Worm (Caenorhabditis elegans) whole organism, L1 larva: ENCODE measurements around the gene nhr-108.

ENCODE experiments used
- C04F5.9 ChIP-seq: sonication (generic microtip); optimal IDR thresholded peaks from 2 replicates; lab custom pipeline; 2016; ENCODE audit warnings: missing genetic modification characterization, missing compliant biosample characterization
- C16A3.4 ChIP-seq: fragments of 150-350 bp; optimal IDR thresholded peaks from 2 replicates; lab custom pipeline; 2014; ENCODE audit warnings: missing biosample characterization, missing genetic modification characterization
- Y116A8C.19 ChIP-seq: sonication (generic microtip); optimal IDR thresholded peaks from 2 replicates; lab custom pipeline; 2016; ENCODE audit warnings: missing compliant biosample characterization, missing genetic modification characterization, borderline replicate concordance
- efl-1 ChIP-seq, 4 experiments: fragments of 150-350 bp; optimal IDR thresholded peaks in 3 of 4; peaks in 1 of 4; 1 replicate in 1 of 4; 2 replicates in 3 of 4; lab custom pipeline; 2014; ENCODE audit warnings: missing biosample characterization in 2 of 4, missing genetic modification characterization in 2 of 4, missing genetic modification reagents in 2 of 4
- efl-3 ChIP-seq: fragments of 200-800 bp; sonication (Bioruptor generic); optimal IDR thresholded peaks from 2 replicates; lab custom pipeline; 2018; ENCODE audit warnings: mild to moderate bottlenecking, missing genetic modification characterization, missing compliant biosample characterization
- egl-27 ChIP-seq, 2 experiments: fragments of 150-350 bp in 1 of 2; sonication (generic microtip); optimal IDR thresholded peaks; 3 replicates each; lab custom pipeline; 2017 to 2018; ENCODE audit warnings: missing biosample characterization in 2 of 2, missing genetic modification characterization in 2 of 2, missing genetic modification reagents in 2 of 2
- elt-3 ChIP-seq, 6 experiments: fragments of 150-350 bp in 1 of 6; sonication (generic microtip); optimal IDR thresholded peaks; 2 replicates each; lab custom pipeline; 2017 to 2018; ENCODE audit warnings: missing biosample characterization in 6 of 6, missing genetic modification characterization in 6 of 6, inconsistent platforms in 1 of 6
- ets-5 ChIP-seq: fragments of 200-800 bp; sonication (Bioruptor generic); IDR thresholded peaks from 2 replicates; pipeline ENCODE4 v1.3.6; 2022; ENCODE audit warnings: missing genetic modification characterization, missing compliant biosample characterization
- fkh-10 ChIP-seq: sonication (generic microtip); optimal IDR thresholded peaks from 2 replicates; lab custom pipeline; 2017; ENCODE audit warnings: missing biosample characterization, missing genetic modification reagents, missing genetic modification characterization
- hlh-17 ChIP-seq: fragments of 200-800 bp; sonication (Bioruptor generic); optimal IDR thresholded peaks from 2 replicates; lab custom pipeline; 2018; ENCODE audit warnings: missing genetic modification characterization, mild to moderate bottlenecking, missing compliant biosample characterization, moderate library complexity, borderline replicate concordance
- hpl-2 ChIP-seq: fragments of 150-350 bp; optimal IDR thresholded peaks from 2 replicates; lab custom pipeline; 2014; ENCODE audit warnings: missing biosample characterization, missing genetic modification reagents, missing genetic modification characterization
- irx-1 ChIP-seq: sonication (generic microtip); optimal IDR thresholded peaks from 2 replicates; lab custom pipeline; 2016; ENCODE audit warnings: missing genetic modification characterization, missing compliant biosample characterization
- lin-13 ChIP-seq: fragments of 150-350 bp; optimal IDR thresholded peaks from 2 replicates; lab custom pipeline; 2014; ENCODE audit warnings: missing biosample characterization, missing genetic modification reagents, missing genetic modification characterization
- lin-14 ChIP-seq: fragments of 200-800 bp; sonication (Bioruptor generic); optimal IDR thresholded peaks from 2 replicates; lab custom pipeline; 2018; ENCODE audit warnings: mild to moderate bottlenecking, missing genetic modification characterization, moderate library complexity, missing compliant biosample characterization
- lin-15B ChIP-seq: fragments of 150-350 bp; sonication (generic microtip); optimal IDR thresholded peaks from 3 replicates; lab custom pipeline; 2014; ENCODE audit warnings: missing biosample characterization, missing genetic modification characterization
- lin-39 ChIP-seq: fragments of 150-350 bp; optimal IDR thresholded peaks from 2 replicates; lab custom pipeline; 2014; ENCODE audit warnings: missing biosample characterization, missing genetic modification reagents, missing genetic modification characterization
- lsy-2 ChIP-seq, 2 experiments: fragments of 150-350 bp; optimal IDR thresholded peaks; 2 replicates each; lab custom pipeline; 2014; ENCODE audit warnings: missing biosample characterization in 2 of 2, missing genetic modification characterization in 2 of 2
- mdl-1 ChIP-seq, 2 experiments: fragments of 150-350 bp; optimal IDR thresholded peaks; 2 replicates each; lab custom pipeline; 2014 to 2017; ENCODE audit warnings: missing biosample characterization in 2 of 2, missing genetic modification characterization in 2 of 2, inconsistent platforms in 1 of 2
- mef-2 ChIP-seq: fragments of 150-350 bp; optimal IDR thresholded peaks from 2 replicates; lab custom pipeline; 2014; ENCODE audit warnings: missing biosample characterization, missing genetic modification characterization
- nhr-11 ChIP-seq: fragments of 150-350 bp; optimal IDR thresholded peaks from 2 replicates; lab custom pipeline; 2014; ENCODE audit warnings: missing biosample characterization, missing genetic modification characterization
- nhr-20 ChIP-seq: sonication (generic microtip); optimal IDR thresholded peaks from 2 replicates; lab custom pipeline; 2016; ENCODE audit warnings: mild to moderate bottlenecking, missing genetic modification characterization, missing compliant biosample characterization
- nhr-237 ChIP-seq: fragments of 150-350 bp; optimal IDR thresholded peaks from 2 replicates; lab custom pipeline; 2014; ENCODE audit warnings: missing biosample characterization, missing genetic modification characterization
- nhr-76 ChIP-seq: sonication (generic microtip); optimal IDR thresholded peaks from 2 replicates; lab custom pipeline; 2017; ENCODE audit warnings: missing biosample characterization, missing genetic modification characterization
- nhr-84 ChIP-seq: sonication (generic microtip); optimal IDR thresholded peaks from 2 replicates; lab custom pipeline; 2017; ENCODE audit warnings: missing biosample characterization, missing genetic modification characterization
- nhr-85 ChIP-seq: sonication (generic microtip); peaks from one replicate; lab custom pipeline; 2016; ENCODE audit warnings: missing genetic modification characterization, inconsistent platforms, missing compliant biosample characterization
- pag-3 ChIP-seq: sonication (generic microtip); optimal IDR thresholded peaks from 2 replicates; lab custom pipeline; 2017; ENCODE audit warnings: missing genetic modification characterization, mild to moderate bottlenecking, missing compliant biosample characterization, antibody characterized with exemption, borderline replicate concordance; ENCODE audit not compliant: insufficient read depth
- pqm-1 ChIP-seq: sonication (generic microtip); optimal IDR thresholded peaks from 3 replicates; lab custom pipeline; 2017; ENCODE audit warnings: missing biosample characterization, missing genetic modification characterization
- skn-1 ChIP-seq: fragments of 150-350 bp; optimal IDR thresholded peaks from 2 replicates; lab custom pipeline; 2014; ENCODE audit warnings: missing biosample characterization, missing genetic modification characterization
- sox-4 ChIP-seq: sonication (generic microtip); optimal IDR thresholded peaks from 2 replicates; lab custom pipeline; 2016; ENCODE audit warnings: missing genetic modification characterization, missing compliant biosample characterization
- swsn-7 ChIP-seq: sonication (generic microtip); optimal IDR thresholded peaks from 2 replicates; lab custom pipeline; 2016; ENCODE audit warnings: missing genetic modification characterization, missing compliant biosample characterization
- tbx-2 ChIP-seq: sonication (generic microtip); optimal IDR thresholded peaks from 2 replicates; lab custom pipeline; 2016; ENCODE audit warnings: missing genetic modification characterization, missing compliant biosample characterization
- unc-130 ChIP-seq: fragments of 150-350 bp; optimal IDR thresholded peaks from 2 replicates; lab custom pipeline; 2017; ENCODE audit warnings: missing biosample characterization, missing genetic modification characterization, inconsistent platforms
- unc-30 ChIP-seq: sonication (generic microtip); optimal IDR thresholded peaks from 2 replicates; lab custom pipeline; 2017; ENCODE audit warnings: missing biosample characterization, missing genetic modification characterization
- unc-86 ChIP-seq: sonication (generic microtip); optimal IDR thresholded peaks from 2 replicates; lab custom pipeline; 2016; ENCODE audit warnings: missing genetic modification characterization, missing compliant biosample characterization
- unc-98 ChIP-seq: fragments of 200-800 bp; sonication (Bioruptor generic); IDR thresholded peaks from 2 replicates; pipeline ENCODE4 v1.3.6; 2022; ENCODE audit warnings: missing genetic modification characterization, missing compliant biosample characterization
- ztf-4 ChIP-seq: fragments of 150-350 bp; optimal IDR thresholded peaks from 2 replicates; lab custom pipeline; 2014; ENCODE audit warnings: missing biosample characterization, missing genetic modification characterization

Gene nhr-108

ce11 chrV:15954932-15955331, 30.7 kb upstream of the nhr-108 start, which contains the start of gene srw-57:
Gene srw-57 (minus strand): TSS chrV:15955032.
- no peak for TF ChIP-seq sox-4
- TF ChIP-seq pag-3 (tag; lab: Kevin White, UChicago) = no peak
- no peak for TF ChIP-seq swsn-7 (tag; lab: Kevin White, UChicago)

- TF ChIP-seq efl-1 (optimal IDR thresholded peaks at IDR 0.05; lab: Kevin White, UChicago) (no peak), efl-1 (GFP tag; optimal IDR thresholded peaks at IDR 0.05 in 1 of 2; lab: Kevin White, UChicago) (peak in 1 of 2 experiments; percentile 61), C04F5.9 (tag; lab: Kevin White, UChicago) (no peak)
Observed at ce11 chrV:15952762-15953161, 28.5 kb upstream of the nhr-108 start, which contains the start of gene srw-56. Gene srw-56 (minus strand): TSS chrV:15952862.

- TF ChIP-seq hpl-2 (GFP tag; lab: Kevin White, UChicago) = no peak
- TF ChIP-seq tbx-2 (tag; lab: Kevin White, UChicago) = no peak
- no peak for TF ChIP-seq nhr-11 (tag; lab: Kevin White, UChicago)
- no peak for TF ChIP-seq lin-15B
- TF ChIP-seq elt-3 (tag; optimal IDR thresholded peaks at IDR 0.05; lab: Kevin White, UChicago) = no peak
- no peak for TF ChIP-seq nhr-85 (tag; lab: Kevin White, UChicago)
- no peak for TF ChIP-seq unc-98 (GFP tag; lab: Robert Waterston, UW)
- TF ChIP-seq skn-1 = no peak
- TF ChIP-seq ztf-4 = no peak
- no peak for TF ChIP-seq unc-130 (tag; lab: Kevin White, UChicago)
- no peak for TF ChIP-seq lin-14
- no peak for TF ChIP-seq unc-30
- no peak for TF ChIP-seq C16A3.4 (tag; lab: Kevin White, UChicago)
- no peak for TF ChIP-seq efl-3 (GFP tag; lab: Kevin White, UChicago)
- no peak for TF ChIP-seq lin-39
- no peak for TF ChIP-seq egl-27 (tag; optimal IDR thresholded peaks at IDR 0.05; lab: Kevin White, UChicago)
Observed at ce11 chrV:15950903-15951302, 26.6 kb upstream of the nhr-108 start, which contains the start of gene srw-59. Gene srw-59 (minus strand): TSS chrV:15951003.

ce11 chrV:15943125-15943524, 18.9 kb upstream of the nhr-108 start, which contains the start of gene srw-53:
Gene srw-53 (plus strand): TSS chrV:15943425.
- TF ChIP-seq nhr-20 (tag; lab: Kevin White, UChicago) = no peak
- TF ChIP-seq mef-2 = no peak
- no peak for TF ChIP-seq lin-13 (GFP tag; lab: Kevin White, UChicago)
- no peak for TF ChIP-seq mdl-1 (tag; optimal IDR thresholded peaks at IDR 0.05; lab: Kevin White, UChicago)
- no peak for TF ChIP-seq nhr-84 (tag; lab: Kevin White, UChicago)
- no peak for TF ChIP-seq sox-4
- no peak for TF ChIP-seq fkh-10 (GFP tag; lab: Kevin White, UChicago)
- no peak for TF ChIP-seq unc-130 (tag; lab: Kevin White, UChicago)
- TF ChIP-seq Y116A8C.19 (tag; lab: Kevin White, UChicago) = no peak
- no peak for TF ChIP-seq irx-1 (tag; lab: Kevin White, UChicago)
- no peak for TF ChIP-seq nhr-237 (tag; lab: Kevin White, UChicago)
- no peak for TF ChIP-seq lsy-2 (tag; optimal IDR thresholded peaks at IDR 0.05; lab: Kevin White, UChicago)
- no peak for TF ChIP-seq tbx-2 (tag; lab: Kevin White, UChicago)
- TF ChIP-seq lin-15B = no peak
- TF ChIP-seq ets-5 (GFP tag; lab: Robert Waterston, UW) = no peak
- no peak for TF ChIP-seq swsn-7 (tag; lab: Kevin White, UChicago)
- TF ChIP-seq unc-86 (tag; lab: Kevin White, UChicago) = no peak

- TF ChIP-seq tbx-2 (tag; lab: Kevin White, UChicago) (no peak), nhr-20 (tag; lab: Kevin White, UChicago) (no peak), hlh-17 (GFP tag; lab: Kevin White, UChicago) (no peak), pqm-1 (no peak), skn-1 (no peak), fkh-10 (GFP tag; lab: Kevin White, UChicago) (no peak), nhr-76 (no peak)
Observed at ce11 chrV:15940254-15940653, 16.0 kb upstream of the nhr-108 start, which contains the start of gene srw-55. Gene srw-55 (minus strand): TSS chrV:15940354.
